Worm (Caenorhabditis elegans) whole organism, L4/young adult: ENCODE results near the gene mpk-1.

Source experiments
- W03F9.2 ChIP-seq: fragments of 150-350 bp; optimal IDR thresholded peaks from 2 replicates; lab custom pipeline; 2014; ENCODE audit warnings: missing biosample characterization, missing genetic modification characterization
- dao-5 ChIP-seq: sonication (generic microtip); optimal IDR thresholded peaks from 2 replicates; lab custom pipeline; 2016; ENCODE audit warnings: missing genotype, missing genetic modification characterization, moderate library complexity, missing compliant biosample characterization
- him-1 ChIP-seq: sonication (generic microtip); optimal IDR thresholded peaks from 2 replicates; lab custom pipeline; 2016; ENCODE audit warnings: missing genotype, missing genetic modification reagents, missing genetic modification characterization, missing compliant biosample characterization

- no peak for TF ChIP-seq him-1 (tag; lab: Kevin White, UChicago)
- TF ChIP-seq W03F9.2 (tag; lab: Kevin White, UChicago), result no peak
- no peak for TF ChIP-seq dao-5 (tag; lab: Kevin White, UChicago)
These were observed 19.7 kb downstream of the mpk-1 start for ce11 chrIII:4208210-4208609.
